Worm (Caenorhabditis elegans) whole organism, late embryonic: ENCODE data around the gene Y81G3A.1.

ENCODE experiments used
- C08G9.2 ChIP-seq: sonication (generic microtip); optimal IDR thresholded peaks from 2 replicates; lab custom pipeline; 2016; ENCODE audit warnings: mild to moderate bottlenecking, missing genetic modification characterization, moderate library complexity, missing compliant biosample characterization
- C38D4.7 ChIP-seq: fragments of 200-800 bp; sonication (Bioruptor generic); optimal IDR thresholded peaks from 2 replicates; lab custom pipeline; 2018; ENCODE audit warnings: mild to moderate bottlenecking, missing genetic modification characterization, moderate library complexity, missing compliant biosample characterization
- F13H6.1 ChIP-seq: sonication (generic microtip); optimal IDR thresholded peaks from 2 replicates; lab custom pipeline; 2016; ENCODE audit warnings: missing genetic modification characterization, missing compliant biosample characterization
- T23F11.4 ChIP-seq: fragments of 200-800 bp; sonication (Bioruptor generic); optimal IDR thresholded peaks from 2 replicates; lab custom pipeline; 2018; ENCODE audit warnings: mild to moderate bottlenecking, missing genetic modification characterization, missing compliant biosample characterization
- Y22D7AL.16 ChIP-seq: sonication (generic microtip); optimal IDR thresholded peaks from 2 replicates; lab custom pipeline; 2016; ENCODE audit warnings: missing genetic modification characterization, missing compliant biosample characterization
- ceh-14 ChIP-seq: sonication (generic microtip); optimal IDR thresholded peaks from 2 replicates; lab custom pipeline; 2016; ENCODE audit warnings: missing genotype, missing genetic modification characterization, missing compliant biosample characterization
- ceh-19 ChIP-seq: fragments of 200-800 bp; sonication (Bioruptor generic); optimal IDR thresholded peaks from 2 replicates; lab custom pipeline; 2018; ENCODE audit warnings: mild to moderate bottlenecking, missing genetic modification characterization, missing compliant biosample characterization
- ceh-2 ChIP-seq: sonication (generic microtip); optimal IDR thresholded peaks from 2 replicates; lab custom pipeline; 2016; ENCODE audit warnings: missing genotype, missing genetic modification characterization, missing compliant biosample characterization
- ceh-30 ChIP-seq: fragments of 150-350 bp; optimal IDR thresholded peaks from 2 replicates; lab custom pipeline; 2014; ENCODE audit warnings: missing biosample characterization, missing genetic modification characterization
- ceh-45 ChIP-seq: fragments of 200-800 bp; sonication (Bioruptor generic); IDR thresholded peaks from 2 replicates; pipeline ENCODE4 v1.3.6; 2022; ENCODE audit warnings: missing genetic modification reagents, missing genetic modification characterization, missing compliant biosample characterization
- ceh-9 ChIP-seq: sonication (generic microtip); optimal IDR thresholded peaks from 2 replicates; lab custom pipeline; 2016; ENCODE audit warnings: mild to moderate bottlenecking, missing genetic modification characterization, inconsistent platforms, missing compliant biosample characterization
- dve-1 ChIP-seq: sonication (generic microtip); optimal IDR thresholded peaks from 2 replicates; lab custom pipeline; 2017; ENCODE audit warnings: antibody characterized with exemption, mild to moderate bottlenecking, missing genetic modification characterization, missing compliant biosample characterization
- elt-2 ChIP-seq: sonication (generic microtip); optimal IDR thresholded peaks from 2 replicates; lab custom pipeline; 2016; ENCODE audit warnings: missing genetic modification reagents, missing genetic modification characterization, missing compliant biosample characterization
- elt-4 ChIP-seq: sonication (generic microtip); optimal IDR thresholded peaks from 2 replicates; lab custom pipeline; 2016; ENCODE audit warnings: missing genetic modification characterization, missing compliant biosample characterization
- eyg-1 ChIP-seq: sonication (generic microtip); optimal IDR thresholded peaks from 2 replicates; lab custom pipeline; 2016; ENCODE audit warnings: missing genotype, missing genetic modification characterization, missing compliant biosample characterization
- fkh-10 ChIP-seq: fragments of 150-350 bp; optimal IDR thresholded peaks from 2 replicates; lab custom pipeline; 2014; ENCODE audit warnings: missing biosample characterization, missing genetic modification reagents, missing genetic modification characterization
- fkh-6 ChIP-seq: sonication (generic microtip); optimal IDR thresholded peaks from 2 replicates; lab custom pipeline; 2016; ENCODE audit warnings: missing genetic modification characterization, missing compliant biosample characterization
- hlh-13 ChIP-seq: fragments of 200-800 bp; sonication (Bioruptor generic); optimal IDR thresholded peaks from 2 replicates; lab custom pipeline; 2018; ENCODE audit warnings: mild to moderate bottlenecking, missing genetic modification characterization, missing compliant biosample characterization
- hlh-6 ChIP-seq: sonication (generic microtip); optimal IDR thresholded peaks from 2 replicates; lab custom pipeline; 2016; ENCODE audit warnings: missing genotype, missing genetic modification characterization, missing compliant biosample characterization
- lim-6 ChIP-seq: sonication (generic microtip); optimal IDR thresholded peaks from 2 replicates; lab custom pipeline; 2016; ENCODE audit warnings: missing genetic modification characterization, missing compliant biosample characterization
- mec-3 ChIP-seq: sonication (generic microtip); optimal IDR thresholded peaks from 2 replicates; lab custom pipeline; 2016; ENCODE audit warnings: borderline replicate concordance, missing genetic modification characterization, missing compliant biosample characterization
- nfya-1 ChIP-seq: sonication (generic microtip); optimal IDR thresholded peaks from 2 replicates; lab custom pipeline; 2017; ENCODE audit warnings: missing genetic modification characterization, mild to moderate bottlenecking, missing compliant biosample characterization, antibody characterized with exemption, moderate library complexity
- nhr-11 ChIP-seq: fragments of 150-350 bp; optimal IDR thresholded peaks from 2 replicates; lab custom pipeline; 2014; ENCODE audit warnings: missing biosample characterization, missing genetic modification characterization
- nhr-232 ChIP-seq: sonication (generic microtip); optimal IDR thresholded peaks from 2 replicates; lab custom pipeline; 2016; ENCODE audit warnings: missing genetic modification characterization, missing compliant biosample characterization
- npax-4 ChIP-seq: sonication (generic microtip); optimal IDR thresholded peaks from 2 replicates; lab custom pipeline; 2016; ENCODE audit warnings: missing genetic modification characterization, missing compliant biosample characterization
- odd-2 ChIP-seq: sonication (generic microtip); optimal IDR thresholded peaks from 2 replicates; lab custom pipeline; 2017; ENCODE audit warnings: antibody characterized with exemption, mild to moderate bottlenecking, missing genetic modification characterization, missing compliant biosample characterization
- pag-3 ChIP-seq: sonication (generic microtip); optimal IDR thresholded peaks from 2 replicates; lab custom pipeline; 2016; ENCODE audit warnings: missing compliant biosample characterization, missing genetic modification characterization, borderline replicate concordance
- pax-1 ChIP-seq: fragments of 150-350 bp; optimal IDR thresholded peaks from 2 replicates; lab custom pipeline; 2014; ENCODE audit warnings: missing biosample characterization, missing genetic modification characterization
- rnt-1 ChIP-seq: sonication (generic microtip); optimal IDR thresholded peaks from 2 replicates; lab custom pipeline; 2016; ENCODE audit warnings: missing genetic modification characterization, missing compliant biosample characterization
- sox-2 ChIP-seq: fragments of 200-800 bp; sonication (Bioruptor generic); IDR thresholded peaks from 2 replicates; pipeline ENCODE4 v1.3.6; 2022; ENCODE audit warnings: missing genetic modification reagents, missing genetic modification characterization, missing compliant biosample characterization
- sox-4 ChIP-seq: sonication (generic microtip); optimal IDR thresholded peaks from 2 replicates; lab custom pipeline; 2017; ENCODE audit warnings: mild to moderate bottlenecking, missing genetic modification characterization, inconsistent platforms, missing compliant biosample characterization
- tbx-2 ChIP-seq: sonication (generic microtip); optimal IDR thresholded peaks from 2 replicates; lab custom pipeline; 2016; ENCODE audit warnings: missing genetic modification characterization, missing compliant biosample characterization
- tbx-7 ChIP-seq: sonication (generic microtip); optimal IDR thresholded peaks from 2 replicates; lab custom pipeline; 2016; ENCODE audit warnings: missing genotype, missing genetic modification characterization, missing compliant biosample characterization
- ttx-3 ChIP-seq: sonication (generic microtip); optimal IDR thresholded peaks from 2 replicates; lab custom pipeline; 2016; ENCODE audit warnings: missing genetic modification reagents, missing genetic modification characterization, missing compliant biosample characterization
- unc-86 ChIP-seq: sonication (generic microtip); optimal IDR thresholded peaks from 2 replicates; lab custom pipeline; 2016; ENCODE audit warnings: missing genetic modification characterization, missing compliant biosample characterization
- zip-5 ChIP-seq: sonication (generic microtip); optimal IDR thresholded peaks from 2 replicates; lab custom pipeline; 2016; ENCODE audit warnings: missing genetic modification characterization, missing compliant biosample characterization
- ztf-16 ChIP-seq: sonication (generic microtip); optimal IDR thresholded peaks from 2 replicates; lab custom pipeline; 2017; ENCODE audit warnings: missing genetic modification characterization, missing compliant biosample characterization

Gene Y81G3A.1

ce11 chrII:13116710-13117109 is 33.0 kb upstream of the Y81G3A.1 start, which contains the start of gene rict-1:
Gene rict-1, minus strand, starts transcription at chrII:13116810.
- no peak for TF ChIP-seq mec-3 (tag; lab: Kevin White, UChicago)
- TF ChIP-seq hlh-6 (tag; lab: Kevin White, UChicago), result no peak
- TF ChIP-seq nhr-11, result no peak
- TF ChIP-seq ceh-30 (tag; lab: Kevin White, UChicago), result no peak
- no peak for TF ChIP-seq nhr-232

DNA sequence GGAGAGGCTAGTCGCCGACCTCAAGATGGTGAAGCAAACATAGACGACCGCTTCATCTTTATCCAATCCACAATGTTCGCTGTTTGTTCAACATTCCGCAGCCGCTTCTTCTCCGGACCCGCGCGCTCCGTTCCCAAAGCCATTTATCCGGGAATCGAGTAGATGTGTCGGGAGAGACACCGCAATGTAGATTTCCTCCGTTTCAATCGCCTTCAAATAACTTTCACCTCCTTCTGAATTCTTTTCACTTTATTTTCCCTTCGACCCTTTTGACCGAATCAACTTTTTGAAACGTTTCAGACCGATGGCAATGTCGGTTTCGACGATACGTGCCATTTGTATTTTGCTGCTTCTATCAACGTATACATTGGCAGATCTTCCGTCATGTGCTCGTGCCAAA is 24.0 kb upstream of the Y81G3A.1 start, which contains the start of gene pqn-32:
Gene pqn-32 (plus strand): TSS at position 301 of the 400 bp plus-strand sequence.
- TF ChIP-seq pax-1 (tag; lab: Kevin White, UChicago) (no peak), fkh-6 (tag; lab: Kevin White, UChicago) (no peak), unc-86 (no peak), pag-3 (tag; lab: Kevin White, UChicago) (no peak)
- TF ChIP-seq, all 69 proteins: peak for 0

DNA sequence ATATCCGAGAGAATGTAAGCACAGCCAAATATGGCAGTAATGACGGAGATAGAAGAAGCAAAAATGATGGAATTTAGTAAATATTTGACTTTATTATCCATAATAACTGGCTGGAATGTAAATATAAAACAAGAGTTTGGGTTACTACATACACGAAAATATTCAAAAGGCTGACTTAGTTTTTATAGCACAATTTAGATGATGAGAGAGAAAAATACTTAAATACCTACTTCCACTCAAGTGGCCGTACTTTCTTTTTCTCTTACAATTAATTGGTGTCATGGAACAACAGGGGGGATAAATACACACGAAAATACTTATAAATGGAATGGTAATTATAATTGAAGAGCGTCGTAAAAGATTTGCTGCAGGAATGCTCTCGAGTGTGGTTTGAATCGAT is 14.4 kb upstream of the Y81G3A.1 start, which contains the start of gene col-86:
Gene col-86 (minus strand): TSS at position 101 of the 400 bp plus-strand sequence.
- TF ChIP-seq hlh-13, result no peak
- no peak for TF ChIP-seq ceh-2 (tag; lab: Kevin White, UChicago)
- TF ChIP-seq ceh-9 (tag; lab: Kevin White, UChicago), result no peak
- no peak for TF ChIP-seq fkh-6 (tag; lab: Kevin White, UChicago)
- no peak for TF ChIP-seq tbx-7 (tag; lab: Kevin White, UChicago)
- no peak for TF ChIP-seq elt-2 (tag; lab: Kevin White, UChicago)
- TF ChIP-seq zip-5 (tag; lab: Kevin White, UChicago), result no peak
- TF ChIP-seq ceh-30 (tag; lab: Kevin White, UChicago), result no peak
- TF ChIP-seq T23F11.4 (GFP tag; lab: Kevin White, UChicago), result no peak
- no peak for TF ChIP-seq elt-4 (tag; lab: Kevin White, UChicago)
- no peak for TF ChIP-seq F13H6.1 (tag; lab: Kevin White, UChicago)

DNA sequence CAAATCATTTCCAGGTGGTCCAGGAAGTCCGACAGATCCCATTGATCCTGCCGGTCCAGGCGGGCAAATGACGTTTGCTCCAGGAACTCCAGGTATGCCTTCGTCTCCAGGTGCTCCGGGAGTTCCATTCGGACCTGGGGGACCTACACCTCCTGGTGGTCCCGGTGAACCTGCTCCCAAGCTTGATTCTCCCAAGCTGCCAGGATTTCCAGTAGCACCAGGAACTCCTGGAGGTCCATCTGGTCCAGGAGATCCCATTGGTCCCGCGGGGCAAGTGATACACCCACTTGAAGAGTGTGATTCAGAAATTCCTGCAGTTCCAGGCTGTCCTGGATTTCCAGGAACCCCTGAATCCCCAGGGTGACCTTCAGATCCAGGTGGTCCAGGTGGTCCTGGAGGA is 12.6 kb upstream of the Y81G3A.1 start:
- TF ChIP-seq fkh-10 (GFP tag; lab: Kevin White, UChicago), result no peak
- no peak for TF ChIP-seq dve-1 (tag; lab: Kevin White, UChicago)
- no peak for TF ChIP-seq Y22D7AL.16 (tag; lab: Kevin White, UChicago)
- no peak for TF ChIP-seq rnt-1 (tag; lab: Kevin White, UChicago)
- TF ChIP-seq C08G9.2 (tag; lab: Kevin White, UChicago), result no peak
- TF ChIP-seq mec-3 (tag; lab: Kevin White, UChicago), result no peak
- no peak for TF ChIP-seq ceh-19 (GFP tag; lab: Kevin White, UChicago)
- no peak for TF ChIP-seq zip-5 (tag; lab: Kevin White, UChicago)
- no peak for TF ChIP-seq tbx-7 (tag; lab: Kevin White, UChicago)
- TF ChIP-seq F13H6.1 (tag; lab: Kevin White, UChicago), result no peak
- no peak for TF ChIP-seq unc-86
- no peak for TF ChIP-seq npax-4 (tag; lab: Kevin White, UChicago)
- TF ChIP-seq ceh-45, result no peak
- TF ChIP-seq tbx-2 (tag; lab: Kevin White, UChicago), result no peak
- TF ChIP-seq lim-6 (tag; lab: Kevin White, UChicago), result no peak

DNA sequence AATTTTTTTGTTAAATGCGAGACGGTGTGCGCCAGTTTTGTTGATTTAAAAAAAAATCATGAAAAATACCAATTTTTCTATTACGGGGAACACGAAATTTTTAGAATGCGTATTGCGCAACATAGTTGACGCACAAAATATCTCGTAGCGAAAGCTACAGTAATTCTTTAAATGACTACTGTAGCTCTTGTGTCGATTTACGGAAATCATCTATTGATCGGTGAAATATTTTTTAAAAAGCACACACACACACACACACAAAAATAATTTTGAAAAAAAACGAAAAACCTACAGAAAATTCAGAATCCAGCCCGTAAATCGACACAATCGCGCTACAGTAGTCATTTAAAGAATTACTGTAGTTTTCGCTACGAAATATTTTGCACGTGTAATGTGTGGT is 8.1 kb upstream of the Y81G3A.1 start:
- no peak for TF ChIP-seq sox-4 (tag; lab: Kevin White, UChicago)
- no peak for TF ChIP-seq ceh-45
- no peak for TF ChIP-seq rnt-1 (tag; lab: Kevin White, UChicago)
- TF ChIP-seq ceh-30 (tag; lab: Kevin White, UChicago), result no peak
- TF ChIP-seq C38D4.7 (GFP tag; lab: Kevin White, UChicago), result no peak

- no peak for TF ChIP-seq lim-6 (tag; lab: Kevin White, UChicago)
- no peak for TF ChIP-seq C08G9.2 (tag; lab: Kevin White, UChicago)
- TF ChIP-seq sox-2 (GFP tag; lab: Robert Waterston, UW), result no peak
- no peak for TF ChIP-seq ttx-3 (tag; lab: Kevin White, UChicago)
- TF ChIP-seq fkh-6 (tag; lab: Kevin White, UChicago), result no peak
- no peak for TF ChIP-seq T23F11.4 (GFP tag; lab: Kevin White, UChicago)
- no peak for TF ChIP-seq ceh-30 (tag; lab: Kevin White, UChicago)
- TF ChIP-seq ceh-14, result no peak
- no peak for TF ChIP-seq pag-3 (tag; lab: Kevin White, UChicago)
- TF ChIP-seq odd-2, result no peak
- no peak for TF ChIP-seq eyg-1
- TF ChIP-seq sox-4 (tag; lab: Kevin White, UChicago), result no peak
- TF ChIP-seq nfya-1 (tag; lab: Kevin White, UChicago), result no peak
- TF ChIP-seq ztf-16 (tag; lab: Kevin White, UChicago), result no peak
- no peak for TF ChIP-seq ceh-2 (tag; lab: Kevin White, UChicago)
- TF ChIP-seq elt-4 (tag; lab: Kevin White, UChicago), result no peak
These were observed 7.4 kb upstream of the Y81G3A.1 start, which contains the start of gene Y81G3A.4 for ce11 chrII:13091123-13091522. Gene Y81G3A.4, plus strand, starts transcription at chrII:13091423.
